Fruit fly (Drosophila melanogaster): ENCODE measurements around the gene qtc.

- TF ChIP-seq CG8478 (optimal IDR thresholded peaks at IDR 0.05) = no peak
- no peak for TF ChIP-seq CTCF (optimal IDR thresholded peaks at IDR 0.05)
These were observed 29.7 kb downstream of the qtc start for dm6 chr2L:5090352-5090751.

Measured in S2 (cell line).